Worm (Caenorhabditis elegans): ENCODE results near the gene Y48A5A.3.

The Y48A5A.3 gene

DNA sequence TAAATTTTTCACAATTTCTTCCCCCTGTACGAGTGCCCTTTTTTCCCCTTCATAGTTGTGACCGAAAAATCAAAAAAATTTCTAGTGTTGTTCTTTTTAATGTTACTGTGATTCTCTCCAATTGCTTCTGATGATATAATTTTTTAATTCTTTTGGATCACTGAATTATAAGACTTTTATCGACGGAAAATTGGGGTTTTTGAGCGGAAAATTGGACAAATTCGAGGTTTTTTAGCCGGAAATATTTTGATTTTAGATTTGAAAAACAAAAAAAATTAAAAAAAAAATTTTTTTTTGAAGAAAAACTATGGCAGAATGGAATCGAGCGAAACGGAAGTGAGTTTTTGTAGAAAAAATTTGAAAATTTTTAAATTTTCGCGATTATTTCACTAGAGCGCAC is 21.6 kb upstream of the Y48A5A.3 start, which contains the start of gene tsen-54:
Gene tsen-54 (plus strand): TSS at position 301 of the 400 bp plus-strand sequence.
- TF ChIP-seq eor-1 (tag; optimal IDR thresholded peaks at IDR 0.05) (no peak), egl-5 (tag; optimal IDR thresholded peaks at IDR 0.05) (no peak), nhr-25 (tag; optimal IDR thresholded peaks at IDR 0.05) (no peak), R02D3.7 (tag; optimal IDR thresholded peaks at IDR 0.05) (no peak)

DNA sequence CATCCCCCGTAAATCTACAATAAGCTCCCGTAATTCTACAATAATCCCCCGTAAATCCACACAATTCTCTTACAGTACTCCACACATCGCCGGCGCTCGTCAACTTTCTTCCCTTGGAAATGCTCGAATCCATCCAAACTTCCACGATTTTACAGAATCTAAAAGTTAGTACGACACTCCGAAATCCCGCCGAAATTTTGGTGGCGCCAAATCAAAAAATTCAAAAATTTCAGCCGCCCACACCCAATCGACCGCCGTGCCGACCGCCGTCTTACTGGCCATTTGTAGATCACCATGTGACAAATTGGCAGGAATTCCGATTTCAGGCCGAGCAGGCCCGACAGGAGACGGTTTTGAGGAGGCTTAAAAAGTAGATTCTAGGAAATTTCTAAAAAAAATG is 17.2 kb upstream of the Y48A5A.3 start:
- no peak for TF ChIP-seq nfya-1 (tag; optimal IDR thresholded peaks at IDR 0.05; ENCODE audit: insufficient read depth)

DNA sequence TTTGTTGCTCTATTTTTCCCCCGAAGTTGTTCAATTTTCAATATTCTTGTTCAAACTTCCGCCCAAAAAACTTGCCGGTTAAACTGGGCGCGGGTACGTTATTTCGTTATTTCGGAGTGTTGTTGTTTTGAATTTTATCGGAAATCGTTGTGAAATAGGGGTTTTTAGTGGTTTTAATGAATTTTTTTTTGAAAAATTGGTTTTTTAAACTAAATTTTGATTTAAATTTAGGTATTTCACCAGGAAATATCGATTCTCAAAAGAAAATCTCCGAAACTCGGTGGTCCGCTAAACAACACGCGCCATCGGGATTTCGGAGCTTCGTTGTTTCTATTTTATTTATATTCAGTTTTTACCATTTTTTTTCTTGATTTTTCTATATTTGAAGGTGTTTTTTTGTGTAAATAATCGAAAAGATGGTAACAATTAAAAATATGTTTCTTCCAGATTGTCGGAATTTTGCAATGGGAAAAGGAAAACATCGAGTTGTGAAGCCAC is 16.4 kb upstream of the Y48A5A.3 start, which contains the start of gene F52C12.2:
Gene F52C12.2 (plus strand): TSS at position 448 of the 498 bp plus-strand sequence.
- peak; percentile 64 for TF ChIP-seq pha-4 (tag; optimal IDR thresholded peaks at IDR 0.05)
- TF ChIP-seq nhr-23 (tag; optimal IDR thresholded peaks at IDR 0.05) = peak; percentile 16
- no peak for TF ChIP-seq fkh-10 (GFP tag; optimal IDR thresholded peaks at IDR 0.05)
- TF ChIP-seq ZK546.5 (tag; optimal IDR thresholded peaks at IDR 0.05) = no peak
- no peak for TF ChIP-seq nhr-11 (tag; optimal IDR thresholded peaks at IDR 0.05)
- no peak for TF ChIP-seq snpc-4 (tag; optimal IDR thresholded peaks at IDR 0.05)
- peak; percentile 2 for TF ChIP-seq R02D3.7 (tag; optimal IDR thresholded peaks at IDR 0.05)
- no peak for TF ChIP-seq fkh-2 (tag; optimal IDR thresholded peaks at IDR 0.05)
- no peak for TF ChIP-seq egl-27 (tag; optimal IDR thresholded peaks at IDR 0.05)
- no peak for TF ChIP-seq daf-12 (tag; optimal IDR thresholded peaks at IDR 0.05)
- no peak for TF ChIP-seq mdl-1 (tag; optimal IDR thresholded peaks at IDR 0.05)
- TF ChIP-seq lin-15B (tag; optimal IDR thresholded peaks at IDR 0.05) = peak; percentile 67
- no peak for TF ChIP-seq ztf-4 (tag; optimal IDR thresholded peaks at IDR 0.05)
- TF ChIP-seq nhr-237 (tag; optimal IDR thresholded peaks at IDR 0.05) = no peak
- no peak for TF ChIP-seq elt-3 (tag; optimal IDR thresholded peaks at IDR 0.05)
- peak; percentile 55 for TF ChIP-seq nfya-1 (tag; optimal IDR thresholded peaks at IDR 0.05; ENCODE audit: insufficient read depth)
- no peak for TF ChIP-seq nhr-28 (tag; optimal IDR thresholded peaks at IDR 0.05)
- TF ChIP-seq elt-1 (tag; optimal IDR thresholded peaks at IDR 0.05) = no peak
- TF ChIP-seq lsy-12 (tag; optimal IDR thresholded peaks at IDR 0.05) = no peak
- no peak for TF ChIP-seq tbx-2 (tag; optimal IDR thresholded peaks at IDR 0.05)
- TF ChIP-seq eor-1 (tag; optimal IDR thresholded peaks at IDR 0.05) = no peak
- TF ChIP-seq nhr-43 (tag; optimal IDR thresholded peaks at IDR 0.05; ENCODE audit: poor library complexity, severe bottlenecking) = no peak
- TF ChIP-seq ztf-11 (tag; optimal IDR thresholded peaks at IDR 0.05) = no peak
- no peak for TF ChIP-seq unc-39 (tag; optimal IDR thresholded peaks at IDR 0.05)
- no peak for TF ChIP-seq ama-1 (optimal IDR thresholded peaks at IDR 0.05)
- TF ChIP-seq nhr-67 (tag; optimal IDR thresholded peaks at IDR 0.05) = no peak
- no peak for TF ChIP-seq sea-2 (GFP tag; optimal IDR thresholded peaks at IDR 0.05)
- no peak for TF ChIP-seq zag-1 (tag; optimal IDR thresholded peaks at IDR 0.05)
- TF ChIP-seq hmg-11 (tag; optimal IDR thresholded peaks at IDR 0.05) = peak; percentile 52
- peak; percentile 13 for TF ChIP-seq elt-2 (tag; optimal IDR thresholded peaks at IDR 0.05)
- TF ChIP-seq skn-1 (tag; optimal IDR thresholded peaks at IDR 0.05) = peak; percentile 56
- TF ChIP-seq aly-2 (tag; optimal IDR thresholded peaks at IDR 0.05) = no peak
- TF ChIP-seq fos-1 (tag; optimal IDR thresholded peaks at IDR 0.05) = no peak

DNA sequence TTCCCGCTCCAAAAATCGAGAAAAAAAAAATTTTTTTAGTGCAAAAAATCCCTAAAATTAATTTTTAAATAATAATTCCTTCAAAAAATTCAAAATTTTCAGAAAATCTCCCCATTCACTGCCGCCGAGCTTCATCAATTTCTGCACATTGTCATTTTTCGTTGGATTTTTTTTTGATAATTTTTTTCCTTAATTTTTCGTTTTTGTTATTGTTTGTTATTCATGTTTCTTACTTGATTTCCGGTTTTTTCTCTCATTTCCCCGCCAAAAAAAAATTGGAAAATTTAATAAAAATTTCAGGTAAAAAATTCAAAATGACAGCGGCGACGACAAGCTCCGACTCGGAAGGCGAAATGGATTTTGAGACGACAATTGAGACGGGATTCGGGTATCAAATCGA is 13.1 kb upstream of the Y48A5A.3 start, which contains the start of gene F52C12.6:
Gene F52C12.6 (plus strand): TSS at position 301 of the 400 bp plus-strand sequence.
- TF ChIP-seq fkh-10 (GFP tag; optimal IDR thresholded peaks at IDR 0.05) (no peak), daf-12 (tag; optimal IDR thresholded peaks at IDR 0.05) (no peak), nfya-1 (tag; optimal IDR thresholded peaks at IDR 0.05; ENCODE audit: insufficient read depth) (no peak)

DNA sequence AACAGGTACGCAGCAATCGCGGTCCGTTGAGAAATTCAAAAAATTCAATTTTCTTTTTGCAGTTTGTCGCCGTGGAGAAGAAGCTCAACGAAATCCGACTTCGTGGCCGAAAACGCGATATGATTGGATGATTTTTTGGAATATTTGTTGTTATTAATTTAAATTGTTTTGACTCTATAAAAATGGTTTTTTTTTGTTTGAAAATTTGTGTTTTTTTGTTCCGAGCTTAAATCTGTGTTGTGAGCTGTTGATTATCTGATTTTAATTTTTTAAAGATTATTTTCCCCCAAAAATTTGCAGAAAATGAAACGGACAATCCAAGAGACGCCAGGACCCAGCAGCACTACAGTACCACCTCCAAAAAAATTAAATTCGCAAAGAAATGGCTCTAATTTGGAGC is 10.0 kb upstream of the Y48A5A.3 start, which contains the start of gene tdpo-1:
Gene tdpo-1 (plus strand): TSS at position 301 of the 400 bp plus-strand sequence.
- TF ChIP-seq fkh-10 (GFP tag; optimal IDR thresholded peaks at IDR 0.05) (no peak), nhr-23 (tag; optimal IDR thresholded peaks at IDR 0.05) (no peak), nhr-11 (tag; optimal IDR thresholded peaks at IDR 0.05) (no peak), snpc-4 (tag; optimal IDR thresholded peaks at IDR 0.05) (no peak), aly-2 (tag; optimal IDR thresholded peaks at IDR 0.05) (no peak), ceh-16 (tag; optimal IDR thresholded peaks at IDR 0.05) (no peak)
